Fruit fly (Drosophila melanogaster): ENCODE data around the gene Polr3A.

DNA sequence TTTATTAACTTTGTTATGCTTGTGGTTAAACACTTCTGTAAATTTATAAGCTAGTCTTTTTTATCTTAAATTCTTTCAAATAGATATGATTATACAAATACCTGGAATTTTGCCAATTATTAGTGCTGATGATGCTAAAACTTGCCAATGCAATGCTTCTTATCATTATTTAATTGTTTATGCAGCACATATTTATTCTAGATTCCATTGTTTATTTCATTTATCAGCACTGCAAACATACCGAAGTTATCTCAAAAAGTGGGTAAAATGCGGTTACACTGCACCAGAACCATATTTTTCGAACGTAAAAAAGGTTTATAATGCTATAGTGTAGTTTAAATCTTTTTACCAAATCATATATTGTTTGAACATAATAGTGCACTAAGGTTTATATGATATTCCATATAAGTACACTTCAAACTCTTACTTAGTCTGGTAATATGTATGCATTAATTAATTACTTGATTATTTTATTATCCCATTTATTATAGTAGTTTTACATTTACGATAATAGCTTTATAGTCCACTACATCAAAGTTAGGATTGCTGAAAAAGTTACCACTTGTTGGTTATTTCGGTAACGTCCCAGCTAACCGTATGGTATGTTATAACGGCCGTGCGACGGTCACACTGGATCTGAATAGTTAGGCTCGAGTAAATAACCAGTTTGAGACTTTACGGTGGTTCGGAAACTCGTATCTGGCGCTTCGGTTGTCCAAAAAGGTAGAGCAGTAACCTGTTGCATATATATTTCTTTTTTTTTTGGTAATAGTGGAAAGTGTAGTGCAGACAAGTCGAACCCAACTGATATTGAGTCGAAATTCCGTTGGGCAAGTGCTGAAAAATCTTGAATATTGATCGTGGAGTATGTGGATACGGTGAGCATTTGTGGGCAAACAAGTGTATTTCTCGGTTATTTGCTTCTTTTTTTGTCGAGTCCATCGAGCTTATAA is 25.8 kb downstream of the Polr3A start, which contains the start of gene Rhp:
- TF ChIP-seq CG8478 (optimal IDR thresholded peaks at IDR 0.05) (no peak), CTCF (optimal IDR thresholded peaks at IDR 0.05) (no peak)

Measured in S2 (cell line).